Fruit fly (Drosophila melanogaster) whole organism, embryonic: Measurements from ENCODE around the gene flfl.

ENCODE experiments used
- CG4424 ChIP-seq: fragments of 200-800 bp; sonication (Bioruptor generic); optimal IDR thresholded peaks from 3 replicates; lab custom pipeline; 2016; ENCODE audit warnings: missing biosample characterization, missing genetic modification characterization
- grau ChIP-seq: fragments of 200-800 bp; optimal IDR thresholded peaks from 3 replicates; lab custom pipeline; 2019; ENCODE audit warnings: missing biosample characterization, mild to moderate bottlenecking, missing genetic modification characterization, moderate library complexity
- jigr1 ChIP-seq: fragments of 200-800 bp; sonication (Bioruptor generic); IDR thresholded peaks from 3 replicates; pipeline ENCODE4 v1.3.6; 2022; ENCODE audit warnings: missing biosample characterization, missing genetic modification characterization
- pum ChIP-seq: fragments of 200-800 bp; sonication (Bioruptor generic); optimal IDR thresholded peaks from 2 replicates; lab custom pipeline; 2016; ENCODE audit warnings: missing biosample characterization, missing genetic modification characterization

dm6 chr3R:13700192-13700591, 16.5 kb downstream of the flfl start, which contains the start of gene ninaB:
- TF ChIP-seq jigr1 (GFP tag; lab: Robert Waterston, UW) (no peak), CG4424 (GFP tag; lab: Kevin White, UChicago) (no peak), grau (tag; lab: Kevin White, UChicago) (no peak), pum (GFP tag; lab: Kevin White, UChicago) (no peak)
